Worm (Caenorhabditis elegans) whole organism, midembryonic: ENCODE data around the gene acaa-2.

Experiments used
- cog-1 ChIP-seq: sonication (generic microtip); optimal IDR thresholded peaks from 2 replicates; lab custom pipeline; 2016; ENCODE audit warnings: missing genetic modification characterization, missing compliant biosample characterization
- flt-1 ChIP-seq: fragments of 200-800 bp; sonication (Bioruptor generic); IDR thresholded peaks from 2 replicates; pipeline ENCODE4 v1.3.6; 2022; ENCODE audit warnings: missing genetic modification characterization, missing compliant biosample characterization
- ztf-23 ChIP-seq: fragments of 200-800 bp; sonication (Bioruptor generic); IDR thresholded peaks from 2 replicates; pipeline ENCODE4 v1.3.6; 2022; ENCODE audit warnings: missing genetic modification reagents, missing genetic modification characterization, missing compliant biosample characterization

DNA sequence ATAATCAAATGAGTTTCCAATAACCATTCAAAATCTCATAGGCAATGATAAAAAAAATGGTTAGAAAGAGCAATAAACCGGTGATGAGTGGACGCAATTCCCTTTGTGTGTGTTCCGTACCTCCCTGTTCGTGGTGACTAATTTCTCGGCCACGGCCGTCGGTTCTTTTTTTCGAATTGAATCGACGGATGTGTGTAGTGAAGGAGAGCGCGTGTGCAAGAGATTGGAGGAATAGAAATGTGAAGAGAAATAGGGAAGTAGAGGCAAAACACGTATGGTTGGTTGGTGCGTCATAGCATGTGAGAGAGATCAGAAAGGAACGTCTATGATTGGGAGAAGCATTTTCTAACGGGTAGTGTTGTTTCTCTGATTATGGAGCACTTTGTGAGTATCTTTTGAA is 15.1 kb downstream of the acaa-2 start:
- TF ChIP-seq flt-1 (GFP tag; lab: Robert Waterston, UW) (0 out of 2 replicates have a peak, but pooled peaks have one; percentile 44), ztf-23 (GFP tag; lab: Robert Waterston, UW) (no peak), cog-1 (tag; lab: Kevin White, UChicago) (no peak)
